Fruit fly (Drosophila melanogaster) whole organism, adult: ENCODE data around the gene CG14207.

Experiments used
- CG14711 ChIP-seq: fragments of 200-800 bp; sonication (Bioruptor generic); optimal IDR thresholded peaks from 2 replicates; lab custom pipeline; 2018; ENCODE audit warnings: missing biosample characterization, mild to moderate bottlenecking, missing genetic modification characterization, moderate library complexity
- CG1620 ChIP-seq: fragments of 200-800 bp; sonication (Bioruptor generic); optimal IDR thresholded peaks from 2 replicates; lab custom pipeline; 2016; ENCODE audit warnings: missing biosample characterization, missing genetic modification characterization
- CG33017 ChIP-seq: fragments of 200-800 bp; sonication (Bioruptor generic); optimal IDR thresholded peaks from 2 replicates; lab custom pipeline; 2018; ENCODE audit warnings: missing biosample characterization, mild to moderate bottlenecking, missing genetic modification characterization, moderate library complexity
- CG7045 ChIP-seq: fragments of 200-800 bp; sonication (Bioruptor generic); optimal IDR thresholded peaks from 2 replicates; lab custom pipeline; 2017; ENCODE audit warnings: missing biosample characterization, mild to moderate bottlenecking, missing genetic modification characterization
- Crg-1 ChIP-seq: fragments of 200-800 bp; sonication (Bioruptor generic); optimal IDR thresholded peaks from 2 replicates; lab custom pipeline; 2016; ENCODE audit warnings: missing biosample characterization, missing genetic modification characterization
- cnc ChIP-seq, 2 experiments: fragments of >200 bp; optimal IDR thresholded peaks; 2 replicates each; lab custom pipeline; 2017
- kay ChIP-seq: fragments of 200-800 bp; sonication (Bioruptor generic); peaks from one replicate; lab custom pipeline; 2016; ENCODE audit warnings: missing biosample characterization, missing genetic modification characterization, borderline replicate concordance
- ovo ChIP-seq: fragments of 200-800 bp; sonication (Bioruptor generic); optimal IDR thresholded peaks from 2 replicates; lab custom pipeline; 2016; ENCODE audit warnings: missing biosample characterization, missing genetic modification characterization
- tj ChIP-seq: fragments of 200-800 bp; sonication (Bioruptor generic); optimal IDR thresholded peaks from 3 replicates; lab custom pipeline; 2017; ENCODE audit warnings: missing biosample characterization, mild to moderate bottlenecking, missing genetic modification characterization, moderate library complexity
- toe ChIP-seq: fragments of 200-800 bp; sonication (Bioruptor generic); optimal IDR thresholded peaks from 2 replicates; lab custom pipeline; 2016; ENCODE audit warnings: missing biosample characterization, missing genetic modification characterization

DNA sequence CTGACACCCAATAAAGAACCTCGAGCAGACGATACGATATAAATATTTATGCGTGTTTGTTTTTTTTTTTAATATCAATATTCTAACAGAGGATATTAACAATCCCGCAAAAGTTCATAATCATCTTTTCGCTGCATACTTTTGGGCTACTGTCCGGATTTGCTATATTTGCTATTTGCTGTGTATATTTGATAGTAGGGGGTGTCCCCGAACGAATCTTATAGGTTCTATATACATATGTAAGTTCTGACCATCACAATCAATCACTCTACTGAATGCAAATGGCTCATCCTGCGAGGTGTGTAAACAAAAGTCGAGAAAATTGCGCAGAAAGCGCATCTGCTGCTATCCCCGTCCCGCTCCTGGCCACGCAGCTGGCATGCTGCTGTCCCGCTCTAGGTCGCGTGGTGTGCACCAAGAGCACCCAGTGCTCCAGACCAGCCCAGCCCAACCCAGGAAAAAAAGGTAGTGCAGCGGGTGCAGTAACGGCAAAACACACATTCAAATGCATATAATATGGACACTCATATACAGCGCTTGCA lies 35.8 kb downstream of the CG14207 start:
- no peak for TF ChIP-seq CG14711 (tag; lab: Kevin White, UChicago)
- no peak for TF ChIP-seq tj (GFP tag; lab: Kevin White, UChicago)
- no peak for TF ChIP-seq ovo (GFP tag; lab: Kevin White, UChicago)
- TF ChIP-seq CG1620 (GFP tag; lab: Kevin White, UChicago) = no peak
- TF ChIP-seq cnc (optimal IDR thresholded peaks at IDR 0.05; lab: Kevin White, UChicago) = no peak
- no peak for TF ChIP-seq CG7045 (GFP tag; lab: Kevin White, UChicago)
- no peak for TF ChIP-seq Crg-1 (GFP tag; lab: Kevin White, UChicago)
- TF ChIP-seq kay = no peak
- TF ChIP-seq toe (GFP tag; lab: Kevin White, UChicago) = no peak
- TF ChIP-seq CG33017 (tag; lab: Kevin White, UChicago) = no peak
